Worm (Caenorhabditis elegans): ENCODE measurements around the gene pals-28.

Gene pals-28

ce11 chrIII:4435262-4435661 lies 50.7 kb downstream of the pals-28 start:
- TF ChIP-seq elt-2 (tag; optimal IDR thresholded peaks at IDR 0.05) (no peak), lin-15B (tag; optimal IDR thresholded peaks at IDR 0.05) (no peak), ztf-11 (tag; optimal IDR thresholded peaks at IDR 0.05) (no peak), jun-1 (tag; optimal IDR thresholded peaks at IDR 0.05) (no peak), snpc-4 (tag; optimal IDR thresholded peaks at IDR 0.05) (no peak), nhr-25 (tag; optimal IDR thresholded peaks at IDR 0.05) (no peak), nhr-237 (tag; optimal IDR thresholded peaks at IDR 0.05) (no peak), nhr-23 (tag; optimal IDR thresholded peaks at IDR 0.05) (no peak), mdl-1 (tag; optimal IDR thresholded peaks at IDR 0.05) (no peak), nhr-11 (tag; optimal IDR thresholded peaks at IDR 0.05) (no peak), ztf-4 (tag; optimal IDR thresholded peaks at IDR 0.05) (no peak), unc-62 (GFP tag; optimal IDR thresholded peaks at IDR 0.05) (no peak), ceh-28 (tag; optimal IDR thresholded peaks at IDR 0.05) (no peak), ama-1 (optimal IDR thresholded peaks at IDR 0.05) (no peak), lin-39 (tag; optimal IDR thresholded peaks at IDR 0.05) (no peak), ceh-9 (tag; optimal IDR thresholded peaks at IDR 0.05) (no peak), elt-3 (tag; optimal IDR thresholded peaks at IDR 0.05) (no peak), ceh-16 (tag; optimal IDR thresholded peaks at IDR 0.05) (no peak), nhr-12 (tag; optimal IDR thresholded peaks at IDR 0.05) (no peak)
